Worm (Caenorhabditis elegans): ENCODE results near the gene C05D12.1.

Gene C05D12.1

DNA sequence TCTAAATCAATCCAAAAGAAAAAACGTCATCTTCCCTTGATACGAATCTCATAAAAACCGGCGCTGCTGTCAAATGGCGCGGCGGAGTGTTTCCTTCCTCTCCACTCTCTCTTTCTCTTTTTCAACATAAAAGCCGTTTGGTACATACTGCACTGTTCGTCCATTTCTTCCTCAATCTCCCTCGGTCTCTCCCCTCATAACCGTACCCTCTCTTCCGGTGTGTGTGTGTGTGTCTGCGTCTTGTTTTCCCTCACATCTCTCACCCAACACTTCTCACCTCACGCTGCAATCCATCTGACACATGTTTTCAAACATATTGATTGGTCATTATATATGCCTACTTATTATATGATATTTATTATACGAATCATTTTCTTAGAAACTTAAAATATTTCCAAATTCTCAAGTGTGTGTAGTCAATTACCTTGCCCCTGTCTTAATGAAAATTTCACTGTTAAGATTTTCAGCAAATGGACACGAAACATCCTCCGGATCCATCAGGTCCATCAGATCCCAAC is 48.9 kb upstream of the C05D12.1 start, which contains the start of the genes aars-1 and rga-1 (continued):
- TF ChIP-seq F49E8.2 (tag; optimal IDR thresholded peaks at IDR 0.05; ENCODE audit: insufficient read depth) (no peak), egrh-3 (GFP tag; IDR thresholded peaks at IDR 0.05) (no peak), ztf-18 (tag; optimal IDR thresholded peaks at IDR 0.05) (peak; percentile 74), ceh-58 (GFP tag; IDR thresholded peaks at IDR 0.05) (no peak), ama-1 (optimal IDR thresholded peaks at IDR 0.05) (no peak), ama-1 (GFP tag; optimal IDR thresholded peaks at IDR 0.05) (no peak), madf-3 (GFP tag; IDR thresholded peaks at IDR 0.05) (no peak), F33H1.4 (GFP tag; IDR thresholded peaks at IDR 0.05) (no peak), lir-1 (GFP tag; conservative IDR thresholded peaks at IDR 0.05) (no peak; the same call in 1 of the 2 replicates), mes-4 (tag; optimal IDR thresholded peaks at IDR 0.05) (no peak), aptf-2 (GFP tag; conservative IDR thresholded peaks at IDR 0.05) (no peak), lag-1 (GFP tag; IDR thresholded peaks at IDR 0.05) (no peak), Y53F4B.3 (GFP tag; IDR thresholded peaks at IDR 0.05) (no peak), madf-10 (tag; optimal IDR thresholded peaks at IDR 0.05) (no peak), ceh-79 (tag; optimal IDR thresholded peaks at IDR 0.05) (no peak), hmg-1.2 (GFP tag; IDR thresholded peaks at IDR 0.05) (peak; percentile 66; the same call in 1 of the 2 replicates), ztf-25 (GFP tag; IDR thresholded peaks at IDR 0.05) (no peak), dpl-1 (GFP tag; optimal IDR thresholded peaks at IDR 0.05) (no peak), efl-1 (GFP tag; optimal IDR thresholded peaks at IDR 0.05) (no peak), lin-54 (GFP tag; optimal IDR thresholded peaks at IDR 0.05) (peak; percentile 2), B0035.1 (tag; optimal IDR thresholded peaks at IDR 0.05) (no peak), dox-1 (GFP tag; IDR thresholded peaks at IDR 0.05) (peak; percentile 86), aptf-3 (GFP tag; IDR thresholded peaks at IDR 0.05) (no peak), tbx-9 (tag; optimal IDR thresholded peaks at IDR 0.05; ENCODE audit: borderline replicate concordance) (no peak), snpc-1.3 (tag; optimal IDR thresholded peaks at IDR 0.05; ENCODE audit: insufficient read depth) (no peak), ztf-3 (GFP tag; optimal IDR thresholded peaks at IDR 0.05) (no peak), mel-28 (tag; optimal IDR thresholded peaks at IDR 0.05; ENCODE audit: borderline replicate concordance) (no peak), nfya-2 (GFP tag; IDR thresholded peaks at IDR 0.05) (no peak), ceh-40 (GFP tag; IDR thresholded peaks at IDR 0.05) (no peak), F57C9.4 (tag; optimal IDR thresholded peaks at IDR 0.05) (no peak), zim-3 (tag; optimal IDR thresholded peaks at IDR 0.05) (no peak), T26A5.8 (tag; optimal IDR thresholded peaks at IDR 0.05) (no peak), ekl-4 (GFP tag; IDR thresholded peaks at IDR 0.05) (no peak), ccch-3 (GFP tag; optimal IDR thresholded peaks at IDR 0.05) (no peak), lin-35 (GFP tag; optimal IDR thresholded peaks at IDR 0.05) (no peak), pha-4 (tag; optimal IDR thresholded peaks at IDR 0.05) (no peak)

DNA sequence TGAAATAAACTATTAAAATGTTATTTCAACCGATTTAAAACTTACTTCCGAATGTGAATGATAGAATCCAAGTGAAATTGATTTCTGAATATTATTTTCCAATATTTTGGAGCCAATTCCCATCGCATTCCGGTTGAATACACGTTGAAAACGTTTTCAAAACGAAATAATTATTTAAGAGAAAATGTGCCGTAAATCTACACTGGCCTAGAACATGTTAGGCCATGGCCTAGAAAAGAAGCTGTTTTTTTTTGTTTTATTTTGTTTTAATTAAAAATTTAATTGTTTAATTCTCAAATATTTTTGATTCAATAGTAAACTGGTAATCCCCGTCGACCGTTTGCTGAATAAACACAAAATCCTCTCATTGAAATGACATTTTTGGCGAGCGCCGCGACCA is 48.3 kb upstream of the C05D12.1 start:
- TF ChIP-seq F57A8.1 (GFP tag; optimal IDR thresholded peaks at IDR 0.05) (no peak), C17E4.6 (GFP tag; IDR thresholded peaks at IDR 0.05) (no peak), ceh-100 (GFP tag; IDR thresholded peaks at IDR 0.05) (no peak), nhr-90 (tag; optimal IDR thresholded peaks at IDR 0.05) (no peak), F33H1.4 (GFP tag; IDR thresholded peaks at IDR 0.05) (no peak), sdz-38 (tag; optimal IDR thresholded peaks at IDR 0.05) (no peak), egl-18 (GFP tag; IDR thresholded peaks at IDR 0.05) (no peak), ets-4 (GFP tag; optimal IDR thresholded peaks at IDR 0.05) (no peak), rpc-1 (optimal IDR thresholded peaks at IDR 0.05) (no peak), rpc-1 (tag; optimal IDR thresholded peaks at IDR 0.05) (no peak), nfya-1 (tag; optimal IDR thresholded peaks at IDR 0.05; ENCODE audit: borderline replicate concordance, insufficient read depth) (no peak), B0019.2 (GFP tag; conservative IDR thresholded peaks at IDR 0.05) (no peak)
